7 worm cellular contexts compared by ENCODE assay signal in genomic region chrIII:9665490-9666179, ce11.
TF ChIP-seq lines count a peak whose summit lies in the region.

No protein-coding gene starts in this region.

TF ChIP-seq in whole organism, L1 larva, 84 proteins besides CTCF, POLR2A, EP300 and RAD21 (continues in another document):
- TF ChIP-seq fkh-8 (tag; optimal IDR thresholded peaks at IDR 0.05; lab: Kevin White, UChicago) (peak; percentile 30), ztf-4 (tag; optimal IDR thresholded peaks at IDR 0.05; lab: Kevin White, UChicago) (no peak), nhr-28 (tag; optimal IDR thresholded peaks at IDR 0.05; lab: Kevin White, UChicago) (no peak), unc-30 (tag; optimal IDR thresholded peaks at IDR 0.05; lab: Kevin White, UChicago) (no peak), grh-1 (GFP tag; IDR thresholded peaks at IDR 0.05; lab: Robert Waterston, UW) (no peak), aly-2 (tag; optimal IDR thresholded peaks at IDR 0.05; lab: Kevin White, UChicago) (no peak), lin-14 (GFP tag; optimal IDR thresholded peaks at IDR 0.05; lab: Kevin White, UChicago) (peak; percentile 91), nhr-20 (tag; optimal IDR thresholded peaks at IDR 0.05; lab: Kevin White, UChicago) (peak; percentile 74), lir-3 (tag; optimal IDR thresholded peaks at IDR 0.05; lab: Kevin White, UChicago; ENCODE audit: poor library complexity) (no peak), sup-37 (GFP tag; optimal IDR thresholded peaks at IDR 0.05; lab: Kevin White, UChicago) (no peak), egl-13 (tag; optimal IDR thresholded peaks at IDR 0.05; lab: Kevin White, UChicago) (no peak), ceh-63 (GFP tag; optimal IDR thresholded peaks at IDR 0.05; lab: Kevin White, UChicago) (no peak), jun-1 (tag; optimal IDR thresholded peaks at IDR 0.05; lab: Kevin White, UChicago) (no peak)

TF ChIP-seq in whole organism, L2 larva, 48 proteins besides CTCF, POLR2A, EP300 and RAD21 (continues in another document):
- no peak for TF ChIP-seq elt-3 (tag; optimal IDR thresholded peaks at IDR 0.05; lab: Kevin White, UChicago)
- TF ChIP-seq lsy-2 (tag; optimal IDR thresholded peaks at IDR 0.05; lab: Kevin White, UChicago) = peak in 1 of 2 experiments; percentile 44
- no peak for TF ChIP-seq nhr-12 (tag; optimal IDR thresholded peaks at IDR 0.05; lab: Kevin White, UChicago)
- TF ChIP-seq nhr-6 (tag; optimal IDR thresholded peaks at IDR 0.05; lab: Kevin White, UChicago) = peak; percentile 19
- peak; percentile 45 for TF ChIP-seq fos-1 (tag; optimal IDR thresholded peaks at IDR 0.05; lab: Kevin White, UChicago)
- TF ChIP-seq mdl-1 (tag; optimal IDR thresholded peaks at IDR 0.05; lab: Kevin White, UChicago) = peak in 1 of 2 experiments; percentile 48
- TF ChIP-seq F13H6.1 (tag; optimal IDR thresholded peaks at IDR 0.05; lab: Kevin White, UChicago) = peak; percentile 21
- peak; percentile 47 for TF ChIP-seq ztf-4 (tag; optimal IDR thresholded peaks at IDR 0.05; lab: Kevin White, UChicago)
- TF ChIP-seq gmeb-1 (tag; optimal IDR thresholded peaks at IDR 0.05; lab: Kevin White, UChicago) = no peak
- TF ChIP-seq sma-9 (GFP tag; optimal IDR thresholded peaks at IDR 0.05; lab: Kevin White, UChicago) = peak; percentile 51
- no peak for TF ChIP-seq sma-9 (tag; optimal IDR thresholded peaks at IDR 0.05; lab: Kevin White, UChicago)
- TF ChIP-seq lin-13 (GFP tag; optimal IDR thresholded peaks at IDR 0.05; lab: Kevin White, UChicago) = no peak
- peak; percentile 67 for TF ChIP-seq C34F6.9 (tag; optimal IDR thresholded peaks at IDR 0.05; lab: Kevin White, UChicago)

TF ChIP-seq in whole organism, L3 larva, 47 proteins besides CTCF, POLR2A, EP300 and RAD21 (continues in another document):
- TF ChIP-seq nhr-23 (tag; optimal IDR thresholded peaks at IDR 0.05; lab: Kevin White, UChicago) (peak; percentile 9), lin-15B (tag; optimal IDR thresholded peaks at IDR 0.05; lab: Kevin White, UChicago) (peak; percentile 38), ceh-28 (tag; optimal IDR thresholded peaks at IDR 0.05; lab: Kevin White, UChicago) (no peak), fkh-10 (GFP tag; optimal IDR thresholded peaks at IDR 0.05; lab: Kevin White, UChicago) (peak; percentile 41), nfya-1 (tag; optimal IDR thresholded peaks at IDR 0.05; lab: Kevin White, UChicago; ENCODE audit: insufficient read depth) (peak; percentile 64), tbx-2 (tag; optimal IDR thresholded peaks at IDR 0.05; lab: Kevin White, UChicago) (no peak), lin-39 (tag; optimal IDR thresholded peaks at IDR 0.05; lab: Kevin White, UChicago) (peak; percentile 62), R02D3.7 (tag; optimal IDR thresholded peaks at IDR 0.05; lab: Kevin White, UChicago) (peak; percentile 4), unc-62 (GFP tag; optimal IDR thresholded peaks at IDR 0.05; lab: Kevin White, UChicago) (peak; percentile 57), lsy-12 (tag; optimal IDR thresholded peaks at IDR 0.05; lab: Kevin White, UChicago) (peak; percentile 5), ceh-16 (tag; optimal IDR thresholded peaks at IDR 0.05; lab: Kevin White, UChicago) (no peak), zag-1 (tag; optimal IDR thresholded peaks at IDR 0.05; lab: Kevin White, UChicago) (no peak), mdl-1 (tag; optimal IDR thresholded peaks at IDR 0.05; lab: Kevin White, UChicago) (peak; percentile 14), pqm-1 (tag; optimal IDR thresholded peaks at IDR 0.05; lab: Kevin White, UChicago) (peak; percentile 80)

TF ChIP-seq in whole organism, L4 larva, 104 proteins besides CTCF, POLR2A, EP300 and RAD21 (continues in another document):
- no peak for TF ChIP-seq mdl-1 (tag; optimal IDR thresholded peaks at IDR 0.05; lab: Kevin White, UChicago)
- no peak for TF ChIP-seq T26A8.4 (GFP tag; IDR thresholded peaks at IDR 0.05; lab: Robert Waterston, UW)
- no peak for TF ChIP-seq zag-1 (tag; optimal IDR thresholded peaks at IDR 0.05; lab: Kevin White, UChicago)
- TF ChIP-seq nhr-25 (tag; optimal IDR thresholded peaks at IDR 0.05; lab: Kevin White, UChicago; ENCODE audit: borderline replicate concordance, insufficient read depth) = no peak
- TF ChIP-seq jun-1 (tag; optimal IDR thresholded peaks at IDR 0.05; lab: Kevin White, UChicago) = no peak
- no peak for TF ChIP-seq ces-1 (GFP tag; optimal IDR thresholded peaks at IDR 0.05; lab: Kevin White, UChicago)
- TF ChIP-seq nhr-77 (tag; optimal IDR thresholded peaks at IDR 0.05; lab: Kevin White, UChicago) = no peak
- no peak for TF ChIP-seq zfp-2 (tag; optimal IDR thresholded peaks at IDR 0.05; lab: Kevin White, UChicago)
- peak; percentile 46 for TF ChIP-seq nhr-28 (tag; optimal IDR thresholded peaks at IDR 0.05; lab: Kevin White, UChicago)
- peak; percentile 61 for TF ChIP-seq php-3 (GFP tag; IDR thresholded peaks at IDR 0.05; lab: Robert Waterston, UW)
- TF ChIP-seq ceh-32 (tag; optimal IDR thresholded peaks at IDR 0.05; lab: Kevin White, UChicago; ENCODE audit: poor library complexity) = no peak
- peak in 1 of 2 experiments; percentile 98 for TF ChIP-seq unc-62 (GFP tag; optimal IDR thresholded peaks at IDR 0.05 in 1 of 2; lab: Kevin White, UChicago)
- no peak for TF ChIP-seq unc-62 (tag; optimal IDR thresholded peaks at IDR 0.05; lab: Kevin White, UChicago)
- no peak for TF ChIP-seq aly-2 (tag; optimal IDR thresholded peaks at IDR 0.05; lab: Kevin White, UChicago)

TF ChIP-seq in whole organism, late embryonic, 69 proteins besides CTCF, POLR2A, EP300 and RAD21:
- TF ChIP-seq nfya-1 (tag; optimal IDR thresholded peaks at IDR 0.05; lab: Kevin White, UChicago) = peak; percentile 19
- no peak for TF ChIP-seq mec-3 (tag; optimal IDR thresholded peaks at IDR 0.05; lab: Kevin White, UChicago; ENCODE audit: borderline replicate concordance)
- peak; percentile 15 for TF ChIP-seq elt-2 (tag; optimal IDR thresholded peaks at IDR 0.05; lab: Kevin White, UChicago)
- TF ChIP-seq fkh-6 (tag; optimal IDR thresholded peaks at IDR 0.05; lab: Kevin White, UChicago) = no peak
- TF ChIP-seq rnt-1 (tag; optimal IDR thresholded peaks at IDR 0.05; lab: Kevin White, UChicago) = peak; percentile 13
- TF ChIP-seq unc-55 (GFP tag; optimal IDR thresholded peaks at IDR 0.05; lab: Kevin White, UChicago) = peak; percentile 51
TF ChIP-seq in whole organism, late embryonic: peak in this region for 4.

TF ChIP-seq in whole organism, mixed stage, embryonic, 35 proteins besides CTCF, POLR2A, EP300 and RAD21:
- TF ChIP-seq snpc-4 (tag; optimal IDR thresholded peaks at IDR 0.05; lab: Kevin White, UChicago) = no peak
- no peak for TF ChIP-seq nhr-237 (tag; optimal IDR thresholded peaks at IDR 0.05; lab: Kevin White, UChicago)
- no peak for TF ChIP-seq mab-5 (tag; optimal IDR thresholded peaks at IDR 0.05; lab: Kevin White, UChicago)
- no peak for TF ChIP-seq mls-2 (tag; optimal IDR thresholded peaks at IDR 0.05; lab: Kevin White, UChicago)
- TF ChIP-seq lin-13 (tag; optimal IDR thresholded peaks at IDR 0.05; lab: Kevin White, UChicago) = no peak
- TF ChIP-seq elt-3 (tag; optimal IDR thresholded peaks at IDR 0.05; lab: Kevin White, UChicago) = no peak
- TF ChIP-seq cnd-1 (tag; optimal IDR thresholded peaks at IDR 0.05; lab: Kevin White, UChicago) = no peak
- no peak for TF ChIP-seq sptf-1 (tag; optimal IDR thresholded peaks at IDR 0.05; lab: Kevin White, UChicago)
- TF ChIP-seq ceh-43 (GFP tag; optimal IDR thresholded peaks at IDR 0.05; lab: Kevin White, UChicago) = no peak
- TF ChIP-seq unc-120 (tag; optimal IDR thresholded peaks at IDR 0.05; lab: Kevin White, UChicago; ENCODE audit: poor library complexity, severe bottlenecking) = peak; percentile 19
- TF ChIP-seq unc-62 (GFP tag; optimal IDR thresholded peaks at IDR 0.05; lab: Kevin White, UChicago) = peak; percentile 18
- TF ChIP-seq ceh-39 (tag; optimal IDR thresholded peaks at IDR 0.05; lab: Kevin White, UChicago) = no peak
- TF ChIP-seq zip-8 (tag; optimal IDR thresholded peaks at IDR 0.05; lab: Kevin White, UChicago) = no peak

TF ChIP-seq in whole organism, young adult, 124 proteins besides CTCF, POLR2A, EP300 and RAD21 (continues in another document):
- TF ChIP-seq ztf-18 (tag; optimal IDR thresholded peaks at IDR 0.05; lab: Kevin White, UChicago) (no peak), fkh-3 (tag; optimal IDR thresholded peaks at IDR 0.05; lab: Kevin White, UChicago) (no peak), snpc-1.3 (tag; optimal IDR thresholded peaks at IDR 0.05; lab: Kevin White, UChicago; ENCODE audit: insufficient read depth) (no peak), lin-54 (GFP tag; optimal IDR thresholded peaks at IDR 0.05; lab: Kevin White, UChicago) (no peak), efl-1 (GFP tag; optimal IDR thresholded peaks at IDR 0.05; lab: Kevin White, UChicago) (no peak), madf-10 (tag; optimal IDR thresholded peaks at IDR 0.05; lab: Kevin White, UChicago) (no peak), ztf-22 (GFP tag; optimal IDR thresholded peaks at IDR 0.05; lab: Kevin White, UChicago) (no peak), mel-28 (tag; optimal IDR thresholded peaks at IDR 0.05; lab: Kevin White, UChicago; ENCODE audit: borderline replicate concordance) (no peak), tbp1 (GFP tag; optimal IDR thresholded peaks at IDR 0.05; lab: Kevin White, UChicago) (no peak), F22D6.2 (tag; optimal IDR thresholded peaks at IDR 0.05; lab: Kevin White, UChicago) (no peak), ceh-27 (GFP tag; optimal IDR thresholded peaks at IDR 0.05; lab: Kevin White, UChicago) (peak; percentile 69), lin-40 (tag; optimal IDR thresholded peaks at IDR 0.05; lab: Kevin White, UChicago) (peak; percentile 44), nhr-80 (tag; optimal IDR thresholded peaks at IDR 0.05; lab: Kevin White, UChicago) (peak; percentile 94), unc-62 (GFP tag; optimal IDR thresholded peaks at IDR 0.05; lab: Kevin White, UChicago) (no peak), lir-1 (GFP tag; conservative IDR thresholded peaks at IDR 0.05; lab: Robert Waterston, UW) (no peak), athp-1 (tag; optimal IDR thresholded peaks at IDR 0.05; lab: Kevin White, UChicago) (no peak), B0261.1 (tag; optimal IDR thresholded peaks at IDR 0.05; lab: Kevin White, UChicago) (no peak), ccch-3 (GFP tag; optimal IDR thresholded peaks at IDR 0.05; lab: Kevin White, UChicago) (no peak), C06A6.2 (GFP tag; conservative IDR thresholded peaks at IDR 0.05; lab: Robert Waterston, UW) (no peak), F57A8.1 (GFP tag; optimal IDR thresholded peaks at IDR 0.05; lab: Kevin White, UChicago) (no peak), aptf-2 (GFP tag; conservative IDR thresholded peaks at IDR 0.05; lab: Robert Waterston, UW) (no peak), tlf-1 (GFP tag; optimal IDR thresholded peaks at IDR 0.05; lab: Kevin White, UChicago) (no peak), cebp-1 (GFP tag; IDR thresholded peaks at IDR 0.05; lab: Robert Waterston, UW) (no peak), cebp-1 (tag; optimal IDR thresholded peaks at IDR 0.05; lab: Kevin White, UChicago) (peak; percentile 26), sdz-38 (tag; optimal IDR thresholded peaks at IDR 0.05; lab: Kevin White, UChicago) (no peak), F23B12.7 (tag; optimal IDR thresholded peaks at IDR 0.05; lab: Kevin White, UChicago; ENCODE audit: insufficient read depth) (no peak), hlh-12 (tag; optimal IDR thresholded peaks at IDR 0.05; lab: Kevin White, UChicago) (no peak), pbrm-1 (GFP tag; IDR thresholded peaks at IDR 0.05; lab: Robert Waterston, UW) (no peak)
